Worm (Caenorhabditis elegans): ENCODE data around the gene dyf-6.
A peak's percentile ranks its signal among the peaks of the same experiment; 100 is the strongest.

dyf-6 gene

DNA sequence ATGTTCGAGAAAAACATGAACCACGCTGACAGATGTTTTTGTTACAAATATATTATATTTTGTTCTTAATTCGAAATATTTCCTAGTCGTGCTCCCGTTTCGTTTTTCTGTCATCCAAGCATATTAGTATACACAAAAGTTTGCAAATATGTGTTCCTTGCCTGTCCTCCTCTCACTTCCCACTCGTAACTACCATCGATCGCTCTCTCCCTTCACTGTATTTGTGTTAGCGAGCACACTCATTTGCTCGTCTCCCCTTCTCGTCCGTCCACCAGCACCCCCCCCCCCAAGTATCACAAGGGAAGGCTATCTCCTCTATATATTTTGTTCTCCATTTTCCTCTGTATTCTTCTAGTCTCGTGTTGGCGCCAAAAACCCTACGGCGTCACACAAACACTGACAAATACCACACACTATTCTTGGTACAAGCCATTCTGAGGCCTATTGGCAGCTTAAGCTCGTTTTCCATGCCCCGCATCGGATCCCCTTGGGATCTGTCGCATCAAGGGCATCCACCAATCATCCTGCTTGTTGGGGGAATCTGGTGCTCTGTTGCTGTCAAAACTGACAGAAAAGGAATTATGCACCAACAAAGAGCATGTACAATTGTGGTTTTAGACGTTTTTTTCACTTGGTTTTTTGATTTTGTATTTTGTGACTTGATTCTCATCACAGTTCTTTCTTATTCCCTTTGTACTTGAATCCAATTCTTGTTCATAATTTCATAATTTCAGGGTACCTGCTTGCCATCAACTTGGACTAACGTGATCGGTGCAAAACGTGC lies 10.4 kb upstream of the dyf-6 start, which contains the start of gene pkn-1:
Gene pkn-1 (plus strand): TSS at position 734 of the 784 bp plus-strand sequence.
- TF ChIP-seq ham-2 (GFP tag; optimal IDR thresholded peaks at IDR 0.05) (no peak), mab-5 (tag; optimal IDR thresholded peaks at IDR 0.05) (no peak), zip-8 (tag; optimal IDR thresholded peaks at IDR 0.05) (no peak), cnd-1 (tag; optimal IDR thresholded peaks at IDR 0.05) (peak; percentile 39), nhr-2 (tag; optimal IDR thresholded peaks at IDR 0.05) (no peak), M03D4.4 (tag; optimal IDR thresholded peaks at IDR 0.05) (no peak), ceh-83 (GFP tag; optimal IDR thresholded peaks at IDR 0.05) (peak; percentile 50), drap-1 (GFP tag; optimal IDR thresholded peaks at IDR 0.05) (peak; percentile 13), sptf-1 (tag; optimal IDR thresholded peaks at IDR 0.05) (no peak)

- TF ChIP-seq unc-62 (GFP tag; optimal IDR thresholded peaks at IDR 0.05) (peak; percentile 75), unc-120 (tag; optimal IDR thresholded peaks at IDR 0.05; ENCODE audit: poor library complexity, severe bottlenecking) (peak; percentile 42), cnd-1 (tag; optimal IDR thresholded peaks at IDR 0.05) (peak; percentile 17), M03D4.4 (tag; optimal IDR thresholded peaks at IDR 0.05) (peak; percentile 62), sptf-1 (tag; optimal IDR thresholded peaks at IDR 0.05) (peak; percentile 46), flh-1 (GFP tag; optimal IDR thresholded peaks at IDR 0.05) (no peak), mls-2 (tag; optimal IDR thresholded peaks at IDR 0.05) (peak; percentile 44), bed-3 (GFP tag; optimal IDR thresholded peaks at IDR 0.05) (no peak), zip-8 (tag; optimal IDR thresholded peaks at IDR 0.05) (peak; percentile 21), ces-1 (GFP tag; optimal IDR thresholded peaks at IDR 0.05) (peak; percentile 44), lin-32 (GFP tag; optimal IDR thresholded peaks at IDR 0.05) (no peak), pha-4 (tag; optimal IDR thresholded peaks at IDR 0.05) (peak; percentile 17), elt-3 (tag; optimal IDR thresholded peaks at IDR 0.05) (no peak), drap-1 (GFP tag; optimal IDR thresholded peaks at IDR 0.05) (peak; percentile 0), ham-2 (GFP tag; optimal IDR thresholded peaks at IDR 0.05) (peak; percentile 26), nhr-2 (tag; optimal IDR thresholded peaks at IDR 0.05) (peak; percentile 51), blmp-1 (tag; optimal IDR thresholded peaks at IDR 0.05) (no peak), ztf-11 (tag; optimal IDR thresholded peaks at IDR 0.05) (peak; percentile 57)
These were observed 9.4 kb upstream of the dyf-6 start for ce11 chrX:10395668-10396067.

DNA sequence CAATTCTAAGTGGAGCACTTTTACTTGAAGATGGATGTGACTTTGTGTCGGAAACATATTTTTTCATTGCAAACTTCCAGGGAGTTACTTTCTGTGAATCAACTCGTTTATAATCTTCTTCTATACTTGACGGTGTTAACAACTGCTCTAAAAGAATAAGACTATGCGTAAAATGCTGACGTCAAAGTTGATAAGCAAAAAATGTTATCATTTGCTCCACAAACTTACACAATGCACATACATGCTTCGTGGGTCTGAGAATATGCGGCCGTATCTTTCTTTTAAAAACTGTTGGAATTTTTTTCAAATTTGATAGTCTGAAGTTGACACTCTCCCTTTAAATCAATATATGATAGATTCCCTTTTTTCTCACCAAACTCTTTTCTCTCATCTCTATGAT lies 8.9 kb upstream of the dyf-6 start:
- TF ChIP-seq ceh-83 (GFP tag; optimal IDR thresholded peaks at IDR 0.05) (no peak), zip-8 (tag; optimal IDR thresholded peaks at IDR 0.05) (no peak), ceh-43 (GFP tag; optimal IDR thresholded peaks at IDR 0.05) (no peak), ham-2 (GFP tag; optimal IDR thresholded peaks at IDR 0.05) (no peak), nhr-28 (tag; optimal IDR thresholded peaks at IDR 0.05) (no peak), nhr-237 (tag; optimal IDR thresholded peaks at IDR 0.05) (no peak), snpc-4 (tag; optimal IDR thresholded peaks at IDR 0.05) (no peak), ztf-11 (tag; optimal IDR thresholded peaks at IDR 0.05) (no peak)

- no peak for TF ChIP-seq sptf-1 (tag; optimal IDR thresholded peaks at IDR 0.05)
- TF ChIP-seq flh-1 (GFP tag; optimal IDR thresholded peaks at IDR 0.05) = no peak
- no peak for TF ChIP-seq ces-1 (GFP tag; optimal IDR thresholded peaks at IDR 0.05)
- no peak for TF ChIP-seq ceh-43 (GFP tag; optimal IDR thresholded peaks at IDR 0.05)
- TF ChIP-seq mep-1 (tag; optimal IDR thresholded peaks at IDR 0.05) = no peak
- TF ChIP-seq nhr-28 (tag; optimal IDR thresholded peaks at IDR 0.05) = no peak
- TF ChIP-seq sem-2 (GFP tag; optimal IDR thresholded peaks at IDR 0.05) = no peak
- no peak for TF ChIP-seq tbx-8 (GFP tag; optimal IDR thresholded peaks at IDR 0.05)
- TF ChIP-seq lsy-2 (tag; optimal IDR thresholded peaks at IDR 0.05) = no peak
- TF ChIP-seq nhr-237 (tag; optimal IDR thresholded peaks at IDR 0.05) = no peak
- TF ChIP-seq ztf-11 (tag; optimal IDR thresholded peaks at IDR 0.05) = no peak
- no peak for TF ChIP-seq unc-39 (tag; optimal IDR thresholded peaks at IDR 0.05)
- TF ChIP-seq unc-62 (GFP tag; optimal IDR thresholded peaks at IDR 0.05) = peak; percentile 87
- peak; percentile 60 for TF ChIP-seq unc-120 (tag; optimal IDR thresholded peaks at IDR 0.05; ENCODE audit: poor library complexity, severe bottlenecking)
- TF ChIP-seq M03D4.4 (tag; optimal IDR thresholded peaks at IDR 0.05) = peak; percentile 20
- no peak for TF ChIP-seq cnd-1 (tag; optimal IDR thresholded peaks at IDR 0.05)
- no peak for TF ChIP-seq ceh-83 (GFP tag; optimal IDR thresholded peaks at IDR 0.05)
- no peak for TF ChIP-seq snpc-4 (tag; optimal IDR thresholded peaks at IDR 0.05)
- no peak for TF ChIP-seq nhr-12 (tag; optimal IDR thresholded peaks at IDR 0.05)
- TF ChIP-seq ham-2 (GFP tag; optimal IDR thresholded peaks at IDR 0.05) = peak; percentile 25
- TF ChIP-seq hlh-1 (tag; optimal IDR thresholded peaks at IDR 0.05) = peak; percentile 93
These were observed 7.9 kb upstream of the dyf-6 start for ce11 chrX:10394238-10394637.

Measured in whole organism, mixed stage, embryonic.